Fruit fly (Drosophila melanogaster) whole organism, embryonic: ENCODE results near the gene Ifrd1.

ENCODE experiments used
- Atf6 ChIP-seq: fragments of 200-800 bp; sonication (Bioruptor generic); IDR thresholded peaks from 2 replicates; pipeline ENCODE4 v1.3.6; 2022; ENCODE audit warnings: missing biosample characterization, missing genetic modification characterization
- BEAF-32 ChIP-seq: fragments of 200-800 bp; sonication (Bioruptor generic); optimal IDR thresholded peaks from 3 replicates; lab custom pipeline; 2017; ENCODE audit warnings: missing biosample characterization, missing genetic modification characterization, mild to moderate bottlenecking, moderate library complexity, missing genetic modification reagents
- CG10274 ChIP-seq: fragments of 200-800 bp; sonication (Bioruptor generic); optimal IDR thresholded peaks from 3 replicates; lab custom pipeline; 2017; ENCODE audit warnings: missing biosample characterization, mild to moderate bottlenecking, missing genetic modification characterization
- CG10543 ChIP-seq: fragments of 200-800 bp; sonication (Bioruptor generic); optimal IDR thresholded peaks from 3 replicates; lab custom pipeline; 2017; ENCODE audit warnings: missing biosample characterization, mild to moderate bottlenecking, missing genetic modification characterization, moderate library complexity
- CG11085 ChIP-seq: fragments of 200-800 bp; sonication (Bioruptor generic); IDR thresholded peaks from 2 replicates; pipeline ENCODE4 v1.3.6; 2022; ENCODE audit warnings: missing biosample characterization, missing genetic modification characterization
- CG12104 ChIP-seq: fragments of 200-800 bp; sonication (Bioruptor generic); optimal IDR thresholded peaks from 3 replicates; lab custom pipeline; 2016; ENCODE audit warnings: missing biosample characterization, missing genetic modification characterization
- CG14050 ChIP-seq: fragments of 200-800 bp; sonication (Bioruptor generic); IDR thresholded peaks from 3 replicates; pipeline ENCODE4 v1.3.6; 2022; ENCODE audit warnings: missing biosample characterization, missing genetic modification characterization
- CG1647 ChIP-seq: fragments of 200-800 bp; sonication (Bioruptor generic); optimal IDR thresholded peaks from 3 replicates; lab custom pipeline; 2016; ENCODE audit warnings: missing biosample characterization, missing genetic modification characterization
- CG16779 ChIP-seq: fragments of 200-800 bp; sonication (Bioruptor generic); IDR thresholded peaks from 2 replicates; pipeline ENCODE4 v1.3.6; 2022; ENCODE audit warnings: missing biosample characterization, missing genetic modification characterization
- CG16863 ChIP-seq: fragments of 200-800 bp; sonication (Bioruptor generic); optimal IDR thresholded peaks from 3 replicates; lab custom pipeline; 2016; ENCODE audit warnings: missing biosample characterization, missing genetic modification characterization
- CG17612 ChIP-seq: fragments of 200-800 bp; sonication (Bioruptor generic); IDR thresholded peaks from 2 replicates; pipeline ENCODE4 v1.3.6; 2022; ENCODE audit warnings: missing biosample characterization, missing genetic modification characterization
- CG17829 ChIP-seq: fragments of 200-800 bp; optimal IDR thresholded peaks from 2 replicates; lab custom pipeline; 2019; ENCODE audit warnings: missing biosample characterization, mild to moderate bottlenecking, missing genetic modification characterization, moderate library complexity
- CG18476 ChIP-seq: fragments of 200-800 bp; sonication (Bioruptor generic); optimal IDR thresholded peaks from 2 replicates; lab custom pipeline; 2016; ENCODE audit warnings: missing biosample characterization, mild to moderate bottlenecking, missing genetic modification characterization
- CG2875 ChIP-seq: fragments of 200-800 bp; sonication (Bioruptor generic); optimal IDR thresholded peaks from 2 replicates; lab custom pipeline; 2017; ENCODE audit warnings: missing biosample characterization, mild to moderate bottlenecking, missing genetic modification characterization, missing genetic modification reagents
- CG30431 ChIP-seq: fragments of 200-800 bp; sonication (Bioruptor generic); optimal IDR thresholded peaks from 2 replicates; lab custom pipeline; 2017; ENCODE audit warnings: missing biosample characterization, missing genetic modification characterization
- CG33557 ChIP-seq: fragments of 200-800 bp; sonication (Bioruptor generic); optimal IDR thresholded peaks from 2 replicates; lab custom pipeline; 2019; ENCODE audit warnings: missing biosample characterization, mild to moderate bottlenecking, missing genetic modification characterization, moderate library complexity
- CG4360 ChIP-seq: fragments of 200-800 bp; sonication (Bioruptor generic); IDR thresholded peaks from 2 replicates; pipeline ENCODE4 v1.3.6; 2022; ENCODE audit warnings: missing biosample characterization, missing genetic modification characterization
- CG9817 ChIP-seq: fragments of 200-800 bp; sonication (Bioruptor generic); optimal IDR thresholded peaks from 2 replicates; lab custom pipeline; 2018; ENCODE audit warnings: missing biosample characterization, mild to moderate bottlenecking, missing genetic modification characterization, moderate library complexity
- Dll ChIP-seq: fragments of 200-800 bp; sonication (Bioruptor generic); IDR thresholded peaks from 4 replicates; pipeline ENCODE4 v1.3.6; 2022; ENCODE audit warnings: missing biosample characterization, missing genetic modification characterization; ENCODE audit not compliant: partially characterized antibody
- Fer3 ChIP-seq: fragments of 200-800 bp; sonication (Bioruptor generic); optimal IDR thresholded peaks from 2 replicates; lab custom pipeline; 2018; ENCODE audit warnings: missing biosample characterization, mild to moderate bottlenecking, missing genetic modification characterization, moderate library complexity
- H15 ChIP-seq: fragments of 200-800 bp; sonication (Bioruptor generic); IDR thresholded peaks from 3 replicates; pipeline ENCODE4 v1.3.6; 2022; ENCODE audit warnings: missing biosample characterization, missing genetic modification characterization
- Hsf ChIP-seq: fragments of 200-800 bp; sonication (Bioruptor generic); optimal IDR thresholded peaks from 3 replicates; lab custom pipeline; 2016; ENCODE audit warnings: missing biosample characterization, missing genetic modification characterization
- Mes4 ChIP-seq: fragments of 200-800 bp; sonication (Bioruptor generic); optimal IDR thresholded peaks from 2 replicates; lab custom pipeline; 2016; ENCODE audit warnings: missing biosample characterization, missing genetic modification characterization
- NK7.1 ChIP-seq: fragments of 200-800 bp; sonication (Bioruptor generic); optimal IDR thresholded peaks from 3 replicates; lab custom pipeline; 2016; ENCODE audit warnings: missing biosample characterization, missing genetic modification characterization
- Pdp1 ChIP-seq, 2 experiments: fragments of 200-800 bp; sonication (Bioruptor generic); optimal IDR thresholded peaks; 3 replicates each; lab custom pipeline; 2016; ENCODE audit warnings: missing biosample characterization in 2 of 2, missing genetic modification characterization in 2 of 2, mild to moderate bottlenecking in 1 of 2, moderate library complexity in 1 of 2
- Rfx ChIP-seq: fragments of 200-800 bp; sonication (Bioruptor generic); IDR thresholded peaks from 2 replicates; pipeline ENCODE4 v1.3.6; 2022; ENCODE audit warnings: missing biosample characterization, missing genetic modification characterization
- Rx ChIP-seq: fragments of 200-800 bp; sonication (Bioruptor generic); IDR thresholded peaks from 2 replicates; pipeline ENCODE4 v1.3.6; 2022; ENCODE audit warnings: missing biosample characterization, missing genetic modification characterization
- Sry-β ChIP-seq: fragments of 200-800 bp; sonication (Bioruptor generic); optimal IDR thresholded peaks from 2 replicates; lab custom pipeline; 2018; ENCODE audit warnings: missing biosample characterization, mild to moderate bottlenecking, missing genetic modification characterization, moderate library complexity
- Usf ChIP-seq: fragments of 200-800 bp; sonication (Bioruptor generic); optimal IDR thresholded peaks from 2 replicates; lab custom pipeline; 2017; ENCODE audit warnings: missing genotype, missing biosample characterization, missing genetic modification characterization
- Vsx1 ChIP-seq: fragments of 200-800 bp; sonication (Bioruptor generic); optimal IDR thresholded peaks from 2 replicates; lab custom pipeline; 2017; ENCODE audit warnings: missing biosample characterization, mild to moderate bottlenecking, missing genetic modification characterization, missing genetic modification reagents
- ara ChIP-seq: fragments of 200-800 bp; sonication (Bioruptor generic); IDR thresholded peaks from 2 replicates; pipeline ENCODE4 v1.3.6; 2022; ENCODE audit warnings: missing biosample characterization, missing genetic modification characterization
- bab2 ChIP-seq: fragments of 200-800 bp; sonication (Bioruptor generic); optimal IDR thresholded peaks from 2 replicates; lab custom pipeline; 2016; ENCODE audit warnings: missing biosample characterization, missing genetic modification characterization
- cad ChIP-seq: fragments of >200 bp; optimal IDR thresholded peaks from 2 replicates; lab custom pipeline; 2017; ENCODE audit warnings: missing biosample characterization, missing genetic modification characterization
- ci ChIP-seq: fragments of 200-800 bp; sonication (Bioruptor generic); IDR thresholded peaks from 3 replicates; pipeline ENCODE4 v1.3.6; 2022; ENCODE audit warnings: missing biosample characterization, missing genetic modification characterization
- disco-r ChIP-seq: fragments of 200-800 bp; sonication (Bioruptor generic); optimal IDR thresholded peaks from 2 replicates; lab custom pipeline; 2016; ENCODE audit warnings: missing biosample characterization, missing genetic modification characterization
- emc ChIP-seq: fragments of 200-800 bp; sonication (Bioruptor generic); optimal IDR thresholded peaks from 2 replicates; lab custom pipeline; 2016; ENCODE audit warnings: missing biosample characterization, missing genetic modification characterization
- fd102C ChIP-seq: fragments of 200-800 bp; sonication (Bioruptor generic); optimal IDR thresholded peaks from 2 replicates; lab custom pipeline; 2018; ENCODE audit warnings: missing biosample characterization, mild to moderate bottlenecking, missing genetic modification characterization, moderate library complexity
- gem ChIP-seq: fragments of 200-800 bp; sonication (Bioruptor generic); optimal IDR thresholded peaks from 2 replicates; lab custom pipeline; 2019; ENCODE audit warnings: missing biosample characterization, mild to moderate bottlenecking, missing genetic modification characterization, moderate library complexity
- gfzf ChIP-seq: fragments of 200-800 bp; sonication (Bioruptor generic); optimal IDR thresholded peaks from 2 replicates; lab custom pipeline; 2016; ENCODE audit warnings: missing biosample characterization, mild to moderate bottlenecking, missing genetic modification characterization, moderate library complexity
- grn ChIP-seq: fragments of 200-800 bp; sonication (Bioruptor generic); optimal IDR thresholded peaks from 3 replicates; lab custom pipeline; 2017; ENCODE audit warnings: missing biosample characterization, missing genetic modification characterization
- gro ChIP-seq: fragments of 200-800 bp; sonication (Bioruptor generic); optimal IDR thresholded peaks from 2 replicates; lab custom pipeline; 2016; ENCODE audit warnings: missing biosample characterization, missing genetic modification characterization
- hth ChIP-seq: fragments of >200 bp; optimal IDR thresholded peaks from 2 replicates; lab custom pipeline; 2017; ENCODE audit warnings: inconsistent platforms
- jumu ChIP-seq: fragments of 200-800 bp; sonication (Bioruptor generic); optimal IDR thresholded peaks from 3 replicates; lab custom pipeline; 2016; ENCODE audit warnings: missing biosample characterization, missing genetic modification characterization
- lbe ChIP-seq: fragments of 200-800 bp; sonication (Bioruptor generic); optimal IDR thresholded peaks from 2 replicates; lab custom pipeline; 2016; ENCODE audit warnings: missing biosample characterization, mild to moderate bottlenecking, missing genetic modification characterization
- nerfin-2 ChIP-seq: fragments of 200-800 bp; sonication (Bioruptor generic); IDR thresholded peaks from 2 replicates; pipeline ENCODE4 v1.3.6; 2022; ENCODE audit warnings: missing biosample characterization, missing genetic modification characterization; ENCODE audit not compliant: partially characterized antibody
- psq ChIP-seq: fragments of 200-800 bp; sonication (Bioruptor generic); optimal IDR thresholded peaks from 2 replicates; lab custom pipeline; 2017; ENCODE audit warnings: missing biosample characterization, missing genetic modification characterization
- sima ChIP-seq: fragments of 200-800 bp; sonication (Bioruptor generic); optimal IDR thresholded peaks from 2 replicates; lab custom pipeline; 2016; ENCODE audit warnings: missing biosample characterization, missing genetic modification characterization
- tap ChIP-seq: fragments of 200-800 bp; optimal IDR thresholded peaks from 3 replicates; lab custom pipeline; 2019; ENCODE audit warnings: missing biosample characterization, mild to moderate bottlenecking, missing genetic modification characterization, moderate library complexity
- unpg ChIP-seq: fragments of 200-800 bp; sonication (Bioruptor generic); optimal IDR thresholded peaks from 3 replicates; lab custom pipeline; 2018; ENCODE audit warnings: missing biosample characterization, mild to moderate bottlenecking, missing genetic modification characterization, moderate library complexity

The Ifrd1 gene

DNA sequence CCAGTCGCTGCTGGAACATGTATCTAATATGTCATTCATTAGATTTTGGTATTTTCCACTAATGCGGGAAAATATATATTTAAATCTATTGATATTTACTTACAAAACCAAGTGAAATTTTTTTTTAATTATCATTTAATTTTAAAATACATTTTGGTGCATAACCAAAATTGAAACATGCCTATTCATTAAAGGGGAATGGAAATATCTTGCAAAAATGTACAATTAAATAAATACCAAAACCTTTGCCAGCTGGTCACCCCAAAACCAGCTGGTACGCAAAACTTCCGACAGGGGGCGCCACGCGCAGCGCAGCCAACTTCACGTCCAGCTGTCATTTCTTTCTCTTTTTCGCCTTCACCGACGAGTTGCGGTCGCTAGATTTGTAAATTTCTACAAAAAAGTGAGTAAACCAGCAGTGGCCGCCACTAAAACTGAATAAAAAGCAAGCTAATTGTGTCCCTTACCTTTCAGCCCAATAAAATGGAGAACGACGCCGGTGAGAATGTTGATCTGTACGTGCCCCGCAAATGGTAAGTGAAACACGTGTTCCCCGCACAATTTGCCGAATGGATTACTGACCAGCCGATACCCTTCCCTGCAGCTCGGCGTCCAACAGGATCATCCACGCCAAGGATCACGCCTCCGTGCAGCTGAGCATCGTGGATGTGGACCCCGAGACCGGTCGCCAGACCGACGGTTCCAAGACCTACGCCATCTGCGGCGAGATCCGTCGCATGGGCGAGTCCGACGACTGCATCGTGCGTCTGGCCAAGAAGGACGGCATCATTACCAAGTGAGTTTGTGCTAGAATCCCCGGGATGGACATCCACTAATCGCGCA is 18.3 kb downstream of the Ifrd1 start, which contains the start of the genes CG3104 and RpS21 (continued):
- TF ChIP-seq CG9817 (tag; lab: Kevin White, UChicago): peak; percentile 86
- peak; percentile 11 for TF ChIP-seq tap
- TF ChIP-seq hth (lab: Kevin White, UChicago): no peak
- TF ChIP-seq CG17829 (tag; lab: Kevin White, UChicago): peak; percentile 82
- TF ChIP-seq Vsx1 (GFP tag; lab: Kevin White, UChicago): peak; percentile 74
- no peak for TF ChIP-seq nerfin-2 (GFP tag; lab: Robert Waterston, UW)
- TF ChIP-seq gro: peak; percentile 53
- TF ChIP-seq CG18476 (GFP tag; lab: Kevin White, UChicago): peak; percentile 68
- TF ChIP-seq Pdp1 (GFP tag; optimal IDR thresholded peaks at IDR 0.05; lab: Kevin White, UChicago): peak; percentile 70 to 71
- TF ChIP-seq cad (GFP tag; lab: Kevin White, UChicago): no peak
- TF ChIP-seq CG4360 (GFP tag; lab: Robert Waterston, UW): peak; percentile 62
- peak; percentile 97 for TF ChIP-seq Rfx (GFP tag; lab: Robert Waterston, UW)
- peak; percentile 94 for TF ChIP-seq CG16779 (GFP tag; lab: Robert Waterston, UW)
- peak; percentile 95 for TF ChIP-seq CG10543 (GFP tag; lab: Kevin White, UChicago)
- TF ChIP-seq CG33557 (GFP tag; lab: Kevin White, UChicago): peak; percentile 73
- TF ChIP-seq Fer3 (tag; lab: Kevin White, UChicago): peak; percentile 82
- peak; percentile 78 for TF ChIP-seq ara (GFP tag; lab: Robert Waterston, UW)
- peak; percentile 85 for TF ChIP-seq CG30431 (GFP tag; lab: Kevin White, UChicago)
- peak; percentile 30 for TF ChIP-seq Sry-β (GFP tag; lab: Kevin White, UChicago)
- TF ChIP-seq CG2875 (GFP tag; lab: Kevin White, UChicago): peak; percentile 77
- TF ChIP-seq disco-r: peak; percentile 56
- TF ChIP-seq Atf6 (GFP tag; lab: Robert Waterston, UW): peak; percentile 82
- peak; percentile 95 for TF ChIP-seq CG11085 (GFP tag; lab: Robert Waterston, UW)
- peak; percentile 58 for TF ChIP-seq lbe (GFP tag; lab: Kevin White, UChicago)
- TF ChIP-seq gfzf: peak; percentile 77
- peak; percentile 62 for TF ChIP-seq fd102C (GFP tag; lab: Kevin White, UChicago)
- TF ChIP-seq CG12104: peak; percentile 87
- TF ChIP-seq Usf: peak; percentile 85
- peak; percentile 66 for TF ChIP-seq CG17612 (GFP tag; lab: Robert Waterston, UW)
- peak; percentile 88 for TF ChIP-seq Mes4
- TF ChIP-seq H15 (GFP tag; lab: Robert Waterston, UW): peak; percentile 81
- TF ChIP-seq NK7.1: peak; percentile 73
- TF ChIP-seq psq (GFP tag; lab: Kevin White, UChicago): peak; percentile 64
- peak; percentile 85 for TF ChIP-seq Hsf (GFP tag; lab: Kevin White, UChicago)
- peak; percentile 88 for TF ChIP-seq emc (GFP tag; lab: Kevin White, UChicago)
- TF ChIP-seq sima (GFP tag; lab: Kevin White, UChicago): no peak
- 0 out of 4 replicates have a peak, but pooled peaks have one; percentile 31 for TF ChIP-seq Dll (GFP tag; lab: Robert Waterston, UW)
- TF ChIP-seq jumu (GFP tag; lab: Kevin White, UChicago): peak; percentile 73
- peak; percentile 84 for TF ChIP-seq bab2
- peak; percentile 56 for TF ChIP-seq unpg
- TF ChIP-seq CG14050 (GFP tag; lab: Robert Waterston, UW): peak; percentile 79
- peak; percentile 56 for TF ChIP-seq BEAF-32
- peak; percentile 85 for TF ChIP-seq CG10274 (GFP tag; lab: Kevin White, UChicago)
- peak; percentile 83 for TF ChIP-seq CG16863
- TF ChIP-seq grn (GFP tag; lab: Kevin White, UChicago): peak; percentile 66
- TF ChIP-seq Rx (GFP tag; lab: Robert Waterston, UW): peak; percentile 90
- TF ChIP-seq gem (tag; lab: Kevin White, UChicago): peak; percentile 61
- peak; percentile 96 for TF ChIP-seq ci (GFP tag; lab: Robert Waterston, UW)
- peak; percentile 82 for TF ChIP-seq CG1647 (GFP tag; lab: Kevin White, UChicago)
